Fruit fly (Drosophila melanogaster) whole organism, embryonic: Measurements from ENCODE around the gene CG1273.

Experiments used
- B-H2 ChIP-seq: fragments of 200-800 bp; sonication (Bioruptor generic); optimal IDR thresholded peaks from 2 replicates; lab custom pipeline; 2018; ENCODE audit warnings: missing biosample characterization, mild to moderate bottlenecking, missing genetic modification characterization
- BtbVII ChIP-seq: fragments of 200-800 bp; sonication (Bioruptor generic); optimal IDR thresholded peaks from 3 replicates; lab custom pipeline; 2017; ENCODE audit warnings: missing biosample characterization, mild to moderate bottlenecking, missing genetic modification characterization
- CG10267 ChIP-seq: fragments of 200-800 bp; sonication (Bioruptor generic); optimal IDR thresholded peaks from 2 replicates; lab custom pipeline; 2018; ENCODE audit warnings: missing biosample characterization, mild to moderate bottlenecking, missing genetic modification characterization, moderate library complexity
- CG13296 ChIP-seq: fragments of 200-800 bp; sonication (Bioruptor generic); optimal IDR thresholded peaks from 3 replicates; lab custom pipeline; 2018; ENCODE audit warnings: missing biosample characterization, mild to moderate bottlenecking, missing genetic modification characterization
- CG13424 ChIP-seq: fragments of 200-800 bp; sonication (Bioruptor generic); optimal IDR thresholded peaks from 2 replicates; lab custom pipeline; 2019; ENCODE audit warnings: missing biosample characterization, mild to moderate bottlenecking, missing genetic modification characterization, moderate library complexity
- CG16779 ChIP-seq: fragments of 200-800 bp; sonication (Bioruptor generic); IDR thresholded peaks from 2 replicates; pipeline ENCODE4 v1.3.6; 2022; ENCODE audit warnings: missing biosample characterization, missing genetic modification characterization
- CG17361 ChIP-seq: fragments of 200-800 bp; sonication (Bioruptor generic); IDR thresholded peaks from 3 replicates; pipeline ENCODE4 v1.3.6; 2022; ENCODE audit warnings: missing biosample characterization, missing genetic modification characterization
- CG2678 ChIP-seq: fragments of 200-800 bp; sonication (Bioruptor generic); optimal IDR thresholded peaks from 3 replicates; lab custom pipeline; 2019; ENCODE audit warnings: missing biosample characterization, mild to moderate bottlenecking, missing genetic modification characterization, moderate library complexity
- CG31441 ChIP-seq: fragments of 200-800 bp; sonication (Bioruptor generic); IDR thresholded peaks from 2 replicates; pipeline ENCODE4 v1.3.6; 2022; ENCODE audit warnings: missing biosample characterization, missing genetic modification characterization
- CG32532 ChIP-seq: fragments of 200-800 bp; sonication (Bioruptor generic); IDR thresholded peaks from 2 replicates; pipeline ENCODE4 v1.3.6; 2022; ENCODE audit warnings: missing biosample characterization, missing genetic modification characterization
- CG3281 ChIP-seq: fragments of 200-800 bp; sonication (Bioruptor generic); optimal IDR thresholded peaks from 3 replicates; lab custom pipeline; 2017; ENCODE audit warnings: missing biosample characterization, mild to moderate bottlenecking, missing genetic modification characterization
- CG4282 ChIP-seq: fragments of 200-800 bp; sonication (Bioruptor generic); optimal IDR thresholded peaks from 2 replicates; lab custom pipeline; 2016; ENCODE audit warnings: missing biosample characterization, missing genetic modification characterization
- CG43689 ChIP-seq: fragments of 200-800 bp; sonication (Bioruptor generic); IDR thresholded peaks from 2 replicates; pipeline ENCODE4 v1.3.6; 2022; ENCODE audit warnings: missing biosample characterization, missing genetic modification characterization
- CG8089 ChIP-seq: fragments of 200-800 bp; sonication (Bioruptor generic); optimal IDR thresholded peaks from 3 replicates; lab custom pipeline; 2016; ENCODE audit warnings: missing biosample characterization, missing genetic modification characterization
- CG8281 ChIP-seq: fragments of 200-800 bp; sonication (Bioruptor generic); optimal IDR thresholded peaks from 2 replicates; lab custom pipeline; 2018; ENCODE audit warnings: missing biosample characterization, mild to moderate bottlenecking, missing genetic modification characterization, moderate library complexity
- CG9797 ChIP-seq: fragments of 200-800 bp; sonication (Bioruptor generic); optimal IDR thresholded peaks from 3 replicates; lab custom pipeline; 2018; ENCODE audit warnings: missing biosample characterization, mild to moderate bottlenecking, missing genetic modification characterization
- Chrac-16 ChIP-seq: fragments of 200-800 bp; sonication (Bioruptor generic); optimal IDR thresholded peaks from 3 replicates; lab custom pipeline; 2016; ENCODE audit warnings: missing biosample characterization, missing genetic modification characterization
- Dll ChIP-seq: fragments of 200-800 bp; sonication (Bioruptor generic); IDR thresholded peaks from 4 replicates; pipeline ENCODE4 v1.3.6; 2022; ENCODE audit warnings: missing biosample characterization, missing genetic modification characterization; ENCODE audit not compliant: partially characterized antibody
- Fer1 ChIP-seq: fragments of 200-800 bp; sonication (Bioruptor generic); optimal IDR thresholded peaks from 2 replicates; lab custom pipeline; 2017; ENCODE audit warnings: missing biosample characterization, mild to moderate bottlenecking, missing genetic modification characterization
- HLH54F ChIP-seq: fragments of 200-800 bp; sonication (Bioruptor generic); optimal IDR thresholded peaks from 3 replicates; lab custom pipeline; 2016; ENCODE audit warnings: missing biosample characterization, missing genetic modification characterization
- Hr51 ChIP-seq, 2 experiments: fragments of 200-800 bp; sonication (Bioruptor generic); optimal IDR thresholded peaks; 2 replicates in 1 of 2; 3 replicates in 1 of 2; lab custom pipeline; 2016 to 2018; ENCODE audit warnings: missing biosample characterization in 2 of 2, missing genetic modification characterization in 2 of 2, mild to moderate bottlenecking in 1 of 2, moderate library complexity in 1 of 2
- Mad ChIP-seq: fragments of 200-800 bp; sonication (Bioruptor generic); optimal IDR thresholded peaks from 2 replicates; lab custom pipeline; 2016; ENCODE audit warnings: missing biosample characterization, missing genetic modification characterization
- Meics ChIP-seq: fragments of 200-800 bp; sonication (Bioruptor generic); optimal IDR thresholded peaks from 2 replicates; lab custom pipeline; 2017; ENCODE audit warnings: missing biosample characterization, mild to moderate bottlenecking, missing genetic modification characterization
- Nf-YB ChIP-seq: fragments of 200-800 bp; sonication (Bioruptor generic); optimal IDR thresholded peaks from 3 replicates; lab custom pipeline; 2019; ENCODE audit warnings: missing biosample characterization, mild to moderate bottlenecking, missing genetic modification characterization, moderate library complexity
- Six4 ChIP-seq: fragments of 200-800 bp; sonication (Bioruptor generic); optimal IDR thresholded peaks from 2 replicates; lab custom pipeline; 2016; ENCODE audit warnings: missing biosample characterization, missing genetic modification characterization
- Tbp ChIP-seq: fragments of >200 bp; optimal IDR thresholded peaks from 2 replicates; lab custom pipeline; 2018; ENCODE audit warnings: missing biosample characterization, missing genetic modification characterization
- Usf ChIP-seq: fragments of 200-800 bp; sonication (Bioruptor generic); optimal IDR thresholded peaks from 2 replicates; lab custom pipeline; 2017; ENCODE audit warnings: missing genotype, missing biosample characterization, missing genetic modification characterization
- ac ChIP-seq: fragments of 200-800 bp; sonication (Bioruptor generic); optimal IDR thresholded peaks from 3 replicates; lab custom pipeline; 2017; ENCODE audit warnings: missing biosample characterization, mild to moderate bottlenecking, missing genetic modification characterization
- bab2 ChIP-seq: fragments of 200-800 bp; sonication (Bioruptor generic); optimal IDR thresholded peaks from 2 replicates; lab custom pipeline; 2016; ENCODE audit warnings: missing biosample characterization, missing genetic modification characterization
- ci ChIP-seq: fragments of 200-800 bp; sonication (Bioruptor generic); IDR thresholded peaks from 3 replicates; pipeline ENCODE4 v1.3.6; 2022; ENCODE audit warnings: missing biosample characterization, missing genetic modification characterization
- danr ChIP-seq: fragments of 200-800 bp; sonication (Bioruptor generic); IDR thresholded peaks from 2 replicates; pipeline ENCODE4 v1.3.6; 2022; ENCODE audit warnings: missing biosample characterization, missing genetic modification characterization
- esg ChIP-seq: fragments of 200-800 bp; sonication (Bioruptor generic); conservative IDR thresholded peaks from 2 replicates; pipeline ENCODE4 v1.3.6; 2022; ENCODE audit warnings: missing biosample characterization, missing genetic modification characterization
- gem ChIP-seq: fragments of 200-800 bp; sonication (Bioruptor generic); optimal IDR thresholded peaks from 2 replicates; lab custom pipeline; 2019; ENCODE audit warnings: missing biosample characterization, mild to moderate bottlenecking, missing genetic modification characterization, moderate library complexity
- gsb ChIP-seq: fragments of 200-800 bp; sonication (Bioruptor generic); IDR thresholded peaks from 2 replicates; pipeline ENCODE4 v1.3.6; 2022; ENCODE audit warnings: missing biosample characterization, missing genetic modification characterization
- jigr1 ChIP-seq: fragments of 200-800 bp; sonication (Bioruptor generic); IDR thresholded peaks from 3 replicates; pipeline ENCODE4 v1.3.6; 2022; ENCODE audit warnings: missing biosample characterization, missing genetic modification characterization
- klu ChIP-seq: fragments of 200-800 bp; sonication (Bioruptor generic); IDR thresholded peaks from 2 replicates; pipeline ENCODE4 v1.3.6; 2022; ENCODE audit warnings: missing biosample characterization, missing genetic modification characterization
- odd ChIP-seq: fragments of 200-800 bp; sonication (Bioruptor generic); optimal IDR thresholded peaks from 2 replicates; lab custom pipeline; 2017; ENCODE audit warnings: missing biosample characterization, mild to moderate bottlenecking, missing genetic modification characterization
- pzg ChIP-seq: fragments of 200-800 bp; sonication (Bioruptor generic); optimal IDR thresholded peaks from 3 replicates; lab custom pipeline; 2018; ENCODE audit warnings: missing biosample characterization, mild to moderate bottlenecking, missing genetic modification characterization, moderate library complexity
- schlank ChIP-seq: fragments of 200-800 bp; sonication (Bioruptor generic); optimal IDR thresholded peaks from 2 replicates; lab custom pipeline; 2018; ENCODE audit warnings: missing biosample characterization, mild to moderate bottlenecking, missing genetic modification characterization
- slbo ChIP-seq: fragments of 200-800 bp; sonication (Bioruptor generic); IDR thresholded peaks from 2 replicates; pipeline ENCODE4 v1.3.6; 2022; ENCODE audit warnings: missing biosample characterization, missing genetic modification characterization
- sqz ChIP-seq: fragments of 200-800 bp; sonication (Bioruptor generic); optimal IDR thresholded peaks from 3 replicates; lab custom pipeline; 2018; ENCODE audit warnings: missing biosample characterization, mild to moderate bottlenecking, missing genetic modification characterization
- ssp ChIP-seq: fragments of 200-800 bp; sonication (Bioruptor generic); IDR thresholded peaks from 2 replicates; pipeline ENCODE4 v1.3.6; 2022; ENCODE audit warnings: missing biosample characterization, missing genetic modification characterization
- tin ChIP-seq: fragments of 200-800 bp; sonication (Bioruptor generic); optimal IDR thresholded peaks from 3 replicates; lab custom pipeline; 2016; ENCODE audit warnings: missing biosample characterization, missing genetic modification characterization
- toy ChIP-seq: fragments of 200-800 bp; sonication (Bioruptor generic); IDR thresholded peaks from 2 replicates; pipeline ENCODE4 v1.3.6; 2022; ENCODE audit warnings: missing biosample characterization, missing genetic modification characterization
- trem ChIP-seq: fragments of 200-800 bp; optimal IDR thresholded peaks from 3 replicates; lab custom pipeline; 2019; ENCODE audit warnings: missing biosample characterization, mild to moderate bottlenecking, missing genetic modification characterization, moderate library complexity
- twi ChIP-seq: fragments of 200-800 bp; optimal IDR thresholded peaks from 2 replicates; lab custom pipeline; 2019; ENCODE audit warnings: missing biosample characterization, mild to moderate bottlenecking, missing genetic modification characterization, moderate library complexity
- unpg ChIP-seq: fragments of 200-800 bp; sonication (Bioruptor generic); optimal IDR thresholded peaks from 3 replicates; lab custom pipeline; 2018; ENCODE audit warnings: missing biosample characterization, mild to moderate bottlenecking, missing genetic modification characterization, moderate library complexity
- vnd ChIP-seq: fragments of 200-800 bp; sonication (Bioruptor generic); IDR thresholded peaks from 3 replicates; pipeline ENCODE4 v1.3.6; 2022; ENCODE audit warnings: missing biosample characterization, missing genetic modification characterization; ENCODE audit not compliant: partially characterized antibody
- vvl ChIP-seq: fragments of 200-800 bp; sonication (Bioruptor generic); IDR thresholded peaks from 2 replicates; pipeline ENCODE4 v1.3.6; 2022; ENCODE audit warnings: missing biosample characterization, missing genetic modification characterization
- zf30C ChIP-seq: fragments of 200-800 bp; sonication (Bioruptor generic); optimal IDR thresholded peaks from 3 replicates; lab custom pipeline; 2018; ENCODE audit warnings: missing biosample characterization, mild to moderate bottlenecking, missing genetic modification characterization
- zfh2 ChIP-seq: fragments of 200-800 bp; sonication (Bioruptor generic); optimal IDR thresholded peaks from 2 replicates; lab custom pipeline; 2016; ENCODE audit warnings: missing biosample characterization, missing genetic modification characterization

Gene CG1273

DNA sequence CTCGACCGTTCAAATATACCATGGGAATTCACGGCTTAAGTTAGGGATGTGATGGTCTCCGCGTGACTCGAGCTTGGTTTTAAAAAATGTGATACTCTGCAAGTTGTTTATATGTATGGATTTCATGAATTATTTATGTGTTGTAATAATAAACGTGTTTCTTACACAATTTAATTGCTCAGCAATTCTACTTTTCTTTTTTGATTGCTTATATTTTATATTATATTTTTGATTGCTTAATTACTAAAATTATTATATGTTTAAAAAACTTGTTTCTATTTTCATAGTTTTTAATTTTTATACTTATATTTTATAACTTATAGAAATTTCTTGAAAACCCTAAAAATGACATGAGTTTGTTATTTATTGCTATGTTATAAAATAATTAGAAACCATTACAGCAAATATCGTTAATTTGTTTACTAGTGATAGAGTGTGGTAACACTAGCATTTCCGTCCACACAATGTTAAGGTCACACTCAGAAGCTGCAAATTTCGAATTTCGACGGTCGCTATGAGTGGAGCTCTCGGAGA lies 9.2 kb upstream of the CG1273 start, which contains the start of the genes ago and CG1265 (continued):
- TF ChIP-seq Nf-YB (GFP tag; lab: Kevin White, UChicago) = peak; percentile 5
- TF ChIP-seq HLH54F = peak; percentile 26
- peak; percentile 7 for TF ChIP-seq unpg (GFP tag; lab: Kevin White, UChicago)
- peak; percentile 67 for TF ChIP-seq slbo (GFP tag; lab: Robert Waterston, UW)
- TF ChIP-seq CG10267 (tag; lab: Kevin White, UChicago) = peak; percentile 38
- peak; percentile 6; the same call in 1 of the 3 replicates for TF ChIP-seq ci
- TF ChIP-seq Dll (GFP tag; lab: Robert Waterston, UW) = peak; percentile 39; the same call in 2 of the 4 replicates
- TF ChIP-seq vvl (GFP tag; lab: Robert Waterston, UW) = peak; percentile 34; the same call in 1 of the 2 replicates
- no peak for TF ChIP-seq ssp (GFP tag; lab: Robert Waterston, UW)
- peak; percentile 8 for TF ChIP-seq zfh2
- no peak for TF ChIP-seq BtbVII (GFP tag; lab: Kevin White, UChicago)
- peak; percentile 57 for TF ChIP-seq CG13424 (tag; lab: Kevin White, UChicago)
- no peak for TF ChIP-seq zf30C
- peak; percentile 28 for TF ChIP-seq Fer1 (GFP tag; lab: Kevin White, UChicago)
- no peak for TF ChIP-seq gsb (GFP tag; lab: Robert Waterston, UW)
- TF ChIP-seq vnd = no peak; the same call in 2 of the 3 replicates
- TF ChIP-seq Meics = peak; percentile 55
- peak; percentile 16; the same call in 1 of the 2 replicates for TF ChIP-seq klu (GFP tag; lab: Robert Waterston, UW)
- peak; percentile 69 for TF ChIP-seq CG31441
- TF ChIP-seq Tbp (GFP tag; lab: Kevin White, UChicago) = no peak
- peak; percentile 10 for TF ChIP-seq Mad
- no peak for TF ChIP-seq CG16779 (GFP tag; lab: Robert Waterston, UW)
- peak; percentile 36 for TF ChIP-seq trem (tag; lab: Kevin White, UChicago)
- TF ChIP-seq tin = peak; percentile 37
- no peak for TF ChIP-seq ac (GFP tag; lab: Kevin White, UChicago)
- TF ChIP-seq CG32532 (GFP tag; lab: Robert Waterston, UW) = peak; percentile 8
- no peak for TF ChIP-seq jigr1 (GFP tag; lab: Robert Waterston, UW)
- no peak for TF ChIP-seq schlank
- peak; percentile 40 for TF ChIP-seq CG3281
- peak; percentile 14 for TF ChIP-seq pzg (GFP tag; lab: Kevin White, UChicago)
- no peak for TF ChIP-seq CG4282 (GFP tag; lab: Kevin White, UChicago)
- peak; percentile 49 for TF ChIP-seq B-H2 (GFP tag; lab: Kevin White, UChicago)
- no peak for TF ChIP-seq danr
- peak; percentile 46 for TF ChIP-seq CG9797 (GFP tag; lab: Kevin White, UChicago)
- TF ChIP-seq Usf (GFP tag; lab: Kevin White, UChicago) = peak; percentile 37
- TF ChIP-seq bab2 (GFP tag; lab: Kevin White, UChicago) = peak; percentile 27
- peak; percentile 45 for TF ChIP-seq odd (GFP tag; lab: Kevin White, UChicago)
- peak; percentile 11 for TF ChIP-seq twi (tag; lab: Kevin White, UChicago)
- no peak for TF ChIP-seq Six4 (GFP tag; lab: Kevin White, UChicago)
- TF ChIP-seq Hr51 (GFP tag; optimal IDR thresholded peaks at IDR 0.05; lab: Kevin White, UChicago) = peak in 1 of 2 experiments; percentile 55
- TF ChIP-seq CG8089 (GFP tag; lab: Kevin White, UChicago) = no peak
- TF ChIP-seq sqz (GFP tag; lab: Kevin White, UChicago) = peak; percentile 53
- peak; percentile 40 for TF ChIP-seq CG13296 (GFP tag; lab: Kevin White, UChicago)
- TF ChIP-seq CG17361 (GFP tag; lab: Robert Waterston, UW) = peak; percentile 83
- peak; percentile 54 for TF ChIP-seq CG2678 (tag; lab: Kevin White, UChicago)
- no peak for TF ChIP-seq CG43689 (GFP tag; lab: Robert Waterston, UW)
- peak; percentile 32 for TF ChIP-seq Chrac-16
- no peak for TF ChIP-seq CG8281 (tag; lab: Kevin White, UChicago)
- TF ChIP-seq toy (GFP tag; lab: Robert Waterston, UW) = no peak
- 0 out of 2 replicates have a peak, but pooled peaks have one; percentile 7 for TF ChIP-seq esg
- TF ChIP-seq gem (tag; lab: Kevin White, UChicago) = peak; percentile 74
